Fruit fly (Drosophila melanogaster): ENCODE measurements around the gene CG5167.
A peak's percentile ranks its signal among the peaks of the same experiment; 100 is the strongest.

CG5167 gene

dm6 chr3R:12451376-12451775 is 45.0 kb downstream of the CG5167 start:
- TF ChIP-seq CG7357 (GFP tag; IDR thresholded peaks at IDR 0.05) (0 out of 3 replicates have a peak, but pooled peaks have one; percentile 7), oc (tag; optimal IDR thresholded peaks at IDR 0.05) (no peak), CG10267 (tag; optimal IDR thresholded peaks at IDR 0.05) (no peak), so (GFP tag; IDR thresholded peaks at IDR 0.05) (no peak), Jarid2 (GFP tag; optimal IDR thresholded peaks at IDR 0.05) (no peak), CG9215 (GFP tag; IDR thresholded peaks at IDR 0.05) (no peak), CG2129 (GFP tag; IDR thresholded peaks at IDR 0.05; ENCODE audit: partially characterized antibody) (no peak), bbx (GFP tag; IDR thresholded peaks at IDR 0.05; ENCODE audit: partially characterized antibody) (no peak), amos (GFP tag; IDR thresholded peaks at IDR 0.05; ENCODE audit: partially characterized antibody) (no peak), da (GFP tag; optimal IDR thresholded peaks at IDR 0.05) (no peak), vvl (GFP tag; IDR thresholded peaks at IDR 0.05) (peak; percentile 26; the same call in 1 of the 2 replicates), CG2875 (GFP tag; optimal IDR thresholded peaks at IDR 0.05) (no peak), Lhr (GFP tag; optimal IDR thresholded peaks at IDR 0.05) (no peak), CG8290 (GFP tag; optimal IDR thresholded peaks at IDR 0.05) (no peak), CG8290 (tag; optimal IDR thresholded peaks at IDR 0.05) (peak in 1 of 2 experiments; percentile 65), Dref (GFP tag; IDR thresholded peaks at IDR 0.05) (no peak), Deaf1 (tag; optimal IDR thresholded peaks at IDR 0.05) (no peak), H15 (GFP tag; IDR thresholded peaks at IDR 0.05) (no peak), Atf-2 (GFP tag; optimal IDR thresholded peaks at IDR 0.05) (no peak), Nf-YB (GFP tag; optimal IDR thresholded peaks at IDR 0.05) (no peak), jigr1 (GFP tag; IDR thresholded peaks at IDR 0.05) (no peak), stwl (tag; optimal IDR thresholded peaks at IDR 0.05) (no peak), gsb-n (tag; optimal IDR thresholded peaks at IDR 0.05) (no peak), Hsf (GFP tag; optimal IDR thresholded peaks at IDR 0.05) (peak; percentile 8), Mes4 (GFP tag; optimal IDR thresholded peaks at IDR 0.05) (no peak), sens-2 (GFP tag; IDR thresholded peaks at IDR 0.05) (no peak), tna (GFP tag; IDR thresholded peaks at IDR 0.05; ENCODE audit: partially characterized antibody) (no peak), org-1 (GFP tag; optimal IDR thresholded peaks at IDR 0.05) (no peak), sisA (GFP tag; IDR thresholded peaks at IDR 0.05) (0 out of 2 replicates have a peak, but pooled peaks have one; percentile 31), dpn (GFP tag; optimal IDR thresholded peaks at IDR 0.05) (peak in 1 of 2 experiments; percentile 22), sima (GFP tag; optimal IDR thresholded peaks at IDR 0.05) (no peak), CG2678 (tag; optimal IDR thresholded peaks at IDR 0.05) (no peak), CG1024 (GFP tag; IDR thresholded peaks at IDR 0.05) (no peak), Sox100B (GFP tag; optimal IDR thresholded peaks at IDR 0.05) (no peak), Sry-δ (GFP tag; optimal IDR thresholded peaks at IDR 0.05) (no peak), zf30C (GFP tag; optimal IDR thresholded peaks at IDR 0.05) (no peak), CoRest (tag; optimal IDR thresholded peaks at IDR 0.05) (peak; percentile 40), Lim3 (GFP tag; IDR thresholded peaks at IDR 0.05) (no peak), CG10209 (GFP tag; optimal IDR thresholded peaks at IDR 0.05) (peak; percentile 46), CG15514 (GFP tag; optimal IDR thresholded peaks at IDR 0.05) (no peak), hbn (GFP tag; IDR thresholded peaks at IDR 0.05; ENCODE audit: partially characterized antibody) (no peak), pnt (GFP tag; optimal IDR thresholded peaks at IDR 0.05) (no peak), CG14014 (GFP tag; IDR thresholded peaks at IDR 0.05) (no peak), ro (GFP tag; IDR thresholded peaks at IDR 0.05) (no peak), CG9609 (GFP tag; optimal IDR thresholded peaks at IDR 0.05) (no peak), cwo (GFP tag; optimal IDR thresholded peaks at IDR 0.05) (no peak), BtbVII (GFP tag; optimal IDR thresholded peaks at IDR 0.05) (peak; percentile 13), CG30403 (GFP tag; optimal IDR thresholded peaks at IDR 0.05) (peak; percentile 40), CG6175 (GFP tag; IDR thresholded peaks at IDR 0.05) (no peak), CG10654 (GFP tag; optimal IDR thresholded peaks at IDR 0.05) (no peak), CG12236 (GFP tag; optimal IDR thresholded peaks at IDR 0.05) (no peak), Xrp1 (GFP tag; IDR thresholded peaks at IDR 0.05) (peak; percentile 45)

Measured in whole organism, embryonic.